Worm (Caenorhabditis elegans): ENCODE data around the gene srw-35.

DNA sequence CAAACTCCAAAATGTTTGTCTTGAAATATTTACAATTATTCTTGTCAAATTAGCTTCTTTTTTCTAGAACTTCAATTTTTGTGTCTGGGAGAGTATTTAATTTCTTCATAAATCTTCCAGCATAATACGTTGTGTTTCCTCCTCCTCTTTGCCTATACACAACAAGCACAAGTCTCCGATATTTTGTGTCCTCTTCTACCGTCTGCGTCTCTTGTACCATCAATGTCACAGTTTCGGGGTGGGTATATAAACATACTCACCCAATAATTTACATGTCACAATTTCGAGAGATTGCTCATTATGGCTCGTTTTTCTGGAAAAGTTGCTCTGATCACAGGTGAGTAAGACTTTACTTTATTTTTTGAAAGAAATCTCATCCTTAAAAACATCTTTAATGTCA is 34.8 kb upstream of the srw-35 start, which contains the start of gene F26D2.15:
- TF ChIP-seq nhr-28 (tag; optimal IDR thresholded peaks at IDR 0.05): no peak
- TF ChIP-seq nhr-23 (tag; optimal IDR thresholded peaks at IDR 0.05): no peak
- no peak for TF ChIP-seq R02D3.7 (tag; optimal IDR thresholded peaks at IDR 0.05)
- TF ChIP-seq skn-1 (tag; optimal IDR thresholded peaks at IDR 0.05): no peak
- no peak for TF ChIP-seq nhr-11 (tag; optimal IDR thresholded peaks at IDR 0.05)
- no peak for TF ChIP-seq ceh-16 (tag; optimal IDR thresholded peaks at IDR 0.05)
- TF ChIP-seq snpc-4 (tag; optimal IDR thresholded peaks at IDR 0.05): no peak
- TF ChIP-seq elt-2 (tag; optimal IDR thresholded peaks at IDR 0.05): no peak
- no peak for TF ChIP-seq nhr-76 (tag; optimal IDR thresholded peaks at IDR 0.05)
- no peak for TF ChIP-seq pha-4 (tag; optimal IDR thresholded peaks at IDR 0.05)

Data from whole organism, L3 larva.